Worm (Caenorhabditis elegans) whole organism, L2 larva: ENCODE results near the gene crh-2.

ENCODE experiments used
- C34F6.9 ChIP-seq: fragments of 150-350 bp; optimal IDR thresholded peaks from 2 replicates; lab custom pipeline; 2014; ENCODE audit warnings: missing biosample characterization, missing genetic modification characterization
- F13H6.1 ChIP-seq: sonication (generic microtip); optimal IDR thresholded peaks from 2 replicates; lab custom pipeline; 2016; ENCODE audit warnings: missing genetic modification characterization, missing compliant biosample characterization
- R02D3.7 ChIP-seq: fragments of 150-350 bp; optimal IDR thresholded peaks from 2 replicates; lab custom pipeline; 2014; ENCODE audit warnings: missing biosample characterization, missing genetic modification characterization
- alr-1 ChIP-seq: fragments of 150-350 bp; optimal IDR thresholded peaks from 2 replicates; lab custom pipeline; 2014; ENCODE audit warnings: missing biosample characterization, missing genetic modification characterization
- aly-2 ChIP-seq: fragments of 150-350 bp; optimal IDR thresholded peaks from 2 replicates; lab custom pipeline; 2014; ENCODE audit warnings: missing biosample characterization, missing genetic modification characterization
- ama-1 ChIP-seq: fragments of 150-350 bp; optimal IDR thresholded peaks from 2 replicates; lab custom pipeline; 2018; ENCODE audit warnings: inconsistent platforms
- ceh-16 ChIP-seq: fragments of 150-350 bp; optimal IDR thresholded peaks from 2 replicates; lab custom pipeline; 2014; ENCODE audit warnings: missing biosample characterization, missing genetic modification characterization
- ceh-82 ChIP-seq: fragments of 150-350 bp; optimal IDR thresholded peaks from 2 replicates; lab custom pipeline; 2014; ENCODE audit warnings: missing biosample characterization, missing genetic modification characterization
- crh-2 ChIP-seq: sonication (generic microtip); optimal IDR thresholded peaks from 2 replicates; lab custom pipeline; 2017; ENCODE audit warnings: missing biosample characterization, missing genetic modification characterization
- elt-3 ChIP-seq: sonication (generic microtip); optimal IDR thresholded peaks from 2 replicates; lab custom pipeline; 2017; ENCODE audit warnings: missing biosample characterization, missing genetic modification characterization
- fos-1 ChIP-seq: fragments of 150-350 bp; optimal IDR thresholded peaks from 2 replicates; lab custom pipeline; 2014; ENCODE audit warnings: missing biosample characterization, missing genetic modification characterization
- gmeb-1 ChIP-seq: fragments of 150-350 bp; optimal IDR thresholded peaks from 2 replicates; lab custom pipeline; 2014; ENCODE audit warnings: missing biosample characterization, missing genetic modification characterization
- lin-11 ChIP-seq: fragments of 150-350 bp; sonication (generic microtip); optimal IDR thresholded peaks from 2 replicates; lab custom pipeline; 2014; ENCODE audit warnings: missing biosample characterization, missing genetic modification characterization, inconsistent platforms, mixed read lengths
- lin-13 ChIP-seq: fragments of 150-350 bp; optimal IDR thresholded peaks from 2 replicates; lab custom pipeline; 2014; ENCODE audit warnings: missing biosample characterization, missing genetic modification reagents, missing genetic modification characterization
- lsy-2 ChIP-seq, 2 experiments: fragments of 150-350 bp in 1 of 2; sonication (generic microtip) in 1 of 2; optimal IDR thresholded peaks; 2 replicates each; lab custom pipeline; 2014 to 2017; ENCODE audit warnings: missing biosample characterization in 2 of 2, missing genetic modification characterization in 2 of 2
- mbf-1 ChIP-seq: sonication (generic microtip); optimal IDR thresholded peaks from 2 replicates; lab custom pipeline; 2017; ENCODE audit warnings: missing biosample characterization, missing genetic modification characterization
- nhr-10 ChIP-seq: sonication (generic microtip); optimal IDR thresholded peaks from 2 replicates; lab custom pipeline; 2017; ENCODE audit warnings: missing biosample characterization, missing genetic modification characterization
- nhr-11 ChIP-seq: fragments of 150-350 bp; optimal IDR thresholded peaks from 2 replicates; lab custom pipeline; 2014; ENCODE audit warnings: missing biosample characterization, missing genetic modification characterization
- nhr-129 ChIP-seq: fragments of 150-350 bp; optimal IDR thresholded peaks from 2 replicates; lab custom pipeline; 2014; ENCODE audit warnings: missing biosample characterization, missing genetic modification characterization
- nhr-21 ChIP-seq: fragments of 150-350 bp; optimal IDR thresholded peaks from 2 replicates; lab custom pipeline; 2014; ENCODE audit warnings: missing biosample characterization, missing genetic modification characterization
- nhr-23 ChIP-seq: fragments of 150-350 bp; optimal IDR thresholded peaks from 2 replicates; lab custom pipeline; 2014; ENCODE audit warnings: missing biosample characterization, missing genetic modification reagents, missing genetic modification characterization
- nhr-25 ChIP-seq: fragments of 150-350 bp; sonication (generic microtip); optimal IDR thresholded peaks from 3 replicates; lab custom pipeline; 2014; ENCODE audit warnings: missing biosample characterization, missing genetic modification characterization
- nhr-6 ChIP-seq: fragments of 150-350 bp; optimal IDR thresholded peaks from 2 replicates; lab custom pipeline; 2014; ENCODE audit warnings: missing biosample characterization, missing genetic modification characterization
- nhr-77 ChIP-seq: fragments of 150-350 bp; optimal IDR thresholded peaks from 2 replicates; lab custom pipeline; 2014; ENCODE audit warnings: missing biosample characterization, missing genetic modification characterization
- peb-1 ChIP-seq: fragments of 150-350 bp; optimal IDR thresholded peaks from 2 replicates; lab custom pipeline; 2014; ENCODE audit warnings: missing biosample characterization, missing genetic modification characterization
- sem-4 ChIP-seq: fragments of 150-350 bp; optimal IDR thresholded peaks from 2 replicates; lab custom pipeline; 2014; ENCODE audit warnings: missing biosample characterization, missing genetic modification reagents, missing genetic modification characterization
- sma-9 ChIP-seq, 2 experiments: fragments of 150-350 bp in 1 of 2; sonication (generic microtip) in 1 of 2; optimal IDR thresholded peaks; 2 replicates each; lab custom pipeline; 2014 to 2016; ENCODE audit warnings: missing genetic modification characterization in 2 of 2, mild to moderate bottlenecking in 1 of 2, missing biosample characterization in 1 of 2, missing compliant biosample characterization in 1 of 2, missing genetic modification reagents in 1 of 2, moderate library complexity in 1 of 2
- snpc-4 ChIP-seq: fragments of 150-350 bp; optimal IDR thresholded peaks from 2 replicates; lab custom pipeline; 2014; ENCODE audit warnings: missing biosample characterization, missing genetic modification characterization
- unc-39 ChIP-seq: fragments of 150-350 bp; optimal IDR thresholded peaks from 2 replicates; lab custom pipeline; 2014; ENCODE audit warnings: missing biosample characterization, missing genetic modification characterization
- unc-55 ChIP-seq: fragments of 150-350 bp; sonication (generic microtip); optimal IDR thresholded peaks from 3 replicates; lab custom pipeline; 2014; ENCODE audit warnings: missing biosample characterization, missing genetic modification reagents, missing genetic modification characterization
- unc-62 ChIP-seq: fragments of 150-350 bp; optimal IDR thresholded peaks from 2 replicates; lab custom pipeline; 2014; ENCODE audit warnings: missing biosample characterization, missing genetic modification reagents, missing genetic modification characterization
- ztf-11 ChIP-seq: sonication (generic microtip); optimal IDR thresholded peaks from 2 replicates; lab custom pipeline; 2017; ENCODE audit warnings: missing biosample characterization, missing genetic modification characterization
- ztf-4 ChIP-seq: fragments of 150-350 bp; optimal IDR thresholded peaks from 2 replicates; lab custom pipeline; 2014; ENCODE audit warnings: missing biosample characterization, missing genetic modification characterization

crh-2 gene

ce11 chrII:5187469-5187868, at the start of gene crh-2:
Gene crh-2 (minus strand): TSS chrII:5187569.
- no peak for TF ChIP-seq lin-13 (GFP tag; lab: Kevin White, UChicago)
- TF ChIP-seq sma-9 (GFP tag; optimal IDR thresholded peaks at IDR 0.05; lab: Kevin White, UChicago), result no peak
- no peak for TF ChIP-seq sma-9 (tag; optimal IDR thresholded peaks at IDR 0.05; lab: Kevin White, UChicago)
- no peak for TF ChIP-seq nhr-77 (tag; lab: Kevin White, UChicago)
- TF ChIP-seq nhr-129, result no peak
- TF ChIP-seq nhr-21 (tag; lab: Kevin White, UChicago), result no peak
- no peak for TF ChIP-seq unc-39 (tag; lab: Kevin White, UChicago)
- TF ChIP-seq unc-55 (GFP tag; lab: Kevin White, UChicago), result no peak
- TF ChIP-seq lin-11 (tag; lab: Kevin White, UChicago), result no peak
- no peak for TF ChIP-seq C34F6.9
- no peak for TF ChIP-seq aly-2 (tag; lab: Kevin White, UChicago)
- no peak for TF ChIP-seq ztf-4 (tag; lab: Kevin White, UChicago)
- no peak for TF ChIP-seq ama-1
- TF ChIP-seq ceh-82 (tag; lab: Kevin White, UChicago), result no peak

- TF ChIP-seq fos-1 (tag; lab: Kevin White, UChicago) (peak; percentile 82), peb-1 (tag; lab: Kevin White, UChicago) (no peak)
Observed at ce11 chrII:5235758-5236157, 48.4 kb upstream of the crh-2 start, which contains the start of gene pho-1. Gene pho-1 (minus strand): TSS chrII:5235846.

ce11 chrII:5234728-5235127, 47.4 kb upstream of the crh-2 start:
- TF ChIP-seq ama-1, result no peak
- TF ChIP-seq ztf-11 (tag; lab: Kevin White, UChicago), result no peak
- TF ChIP-seq nhr-21 (tag; lab: Kevin White, UChicago), result no peak

DNA sequence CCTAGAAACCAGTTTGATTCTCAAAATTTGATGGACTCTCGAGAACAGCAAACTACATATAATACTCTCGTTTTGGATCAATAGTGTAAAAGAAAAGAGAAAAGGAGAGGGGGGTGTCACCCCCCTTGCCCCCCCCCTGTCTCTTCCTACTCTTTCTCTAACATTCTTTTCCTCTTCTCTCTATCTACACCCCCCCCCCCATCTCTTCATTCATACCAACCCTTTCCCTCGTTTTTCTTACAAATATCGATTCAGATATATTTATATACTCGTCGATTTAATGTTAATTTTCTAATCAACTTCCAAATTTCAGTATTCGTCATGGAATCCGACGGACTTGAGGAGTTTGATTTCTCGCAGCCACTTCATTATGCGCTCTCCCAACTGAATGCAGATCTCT, 43.7 kb upstream of the crh-2 start, which contains the start of gene EGAP2.1:
EGAP2.1 (plus strand) TSS at position 301 of the 400 bp plus-strand sequence.
- TF ChIP-seq peb-1 (tag; lab: Kevin White, UChicago) (no peak), lin-11 (tag; lab: Kevin White, UChicago) (no peak)

DNA sequence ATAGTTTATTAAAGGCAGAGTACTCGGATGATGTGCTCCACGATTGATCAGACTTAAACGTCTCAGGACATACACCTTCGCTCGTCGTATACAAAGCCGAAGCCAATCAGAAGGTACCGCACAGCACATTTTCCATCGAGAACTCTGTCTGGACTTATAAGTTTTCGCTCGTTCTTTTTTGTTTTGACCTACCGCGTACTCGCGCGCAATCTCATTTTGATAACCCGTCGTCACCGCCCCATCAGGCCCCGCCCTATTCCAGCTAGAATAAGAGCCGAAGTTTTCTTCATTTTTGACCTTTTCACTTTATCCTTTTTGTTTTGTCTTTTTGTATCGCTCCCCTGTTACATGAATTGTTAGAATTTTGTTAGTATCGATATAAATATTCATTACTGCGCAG, 42.2 kb upstream of the crh-2 start, which contains the start of gene EGAP2.2:
EGAP2.2 (plus strand) TSS at position 301 of the 400 bp plus-strand sequence.
- no peak for TF ChIP-seq fos-1 (tag; lab: Kevin White, UChicago)
- no peak for TF ChIP-seq crh-2 (tag; lab: Kevin White, UChicago)
- TF ChIP-seq, all 48 proteins: peak for 0

DNA sequence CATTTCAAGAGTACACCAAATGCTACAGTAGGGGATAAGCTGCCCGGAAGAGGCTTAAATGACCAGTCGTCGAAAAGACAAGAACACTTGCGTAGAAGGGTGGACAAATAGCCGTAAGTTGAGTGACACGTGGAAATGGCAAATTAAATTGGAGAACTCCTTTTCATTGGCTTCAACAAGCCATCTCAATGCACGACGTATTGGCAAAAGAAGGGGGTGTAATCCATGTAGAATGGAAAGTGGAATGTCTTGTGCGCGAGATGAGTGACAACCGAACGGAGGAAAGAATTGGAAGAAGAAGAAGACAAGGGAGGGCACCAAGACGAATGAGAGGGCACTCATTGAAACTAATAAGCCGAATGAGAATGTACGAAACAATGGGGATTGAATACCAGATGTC, 41.3 kb upstream of the crh-2 start:
- TF ChIP-seq ceh-16 (tag; lab: Kevin White, UChicago), result no peak
- no peak for TF ChIP-seq alr-1 (tag; lab: Kevin White, UChicago)
- no peak for TF ChIP-seq lin-11 (tag; lab: Kevin White, UChicago)
- TF ChIP-seq elt-3 (tag; lab: Kevin White, UChicago), result no peak
- TF ChIP-seq mbf-1 (tag; lab: Kevin White, UChicago), result no peak
- no peak for TF ChIP-seq ztf-4 (tag; lab: Kevin White, UChicago)

ce11 chrII:5227768-5228167, 40.4 kb upstream of the crh-2 start:
- TF ChIP-seq sma-9 (GFP tag; optimal IDR thresholded peaks at IDR 0.05; lab: Kevin White, UChicago) (peak; percentile 42), sma-9 (tag; optimal IDR thresholded peaks at IDR 0.05; lab: Kevin White, UChicago) (no peak), C34F6.9 (peak; percentile 32), ztf-4 (tag; lab: Kevin White, UChicago) (no peak), fos-1 (tag; lab: Kevin White, UChicago) (peak; percentile 41), gmeb-1 (tag; lab: Kevin White, UChicago) (peak; percentile 28), crh-2 (tag; lab: Kevin White, UChicago) (peak; percentile 39), ceh-16 (tag; lab: Kevin White, UChicago) (no peak), unc-55 (GFP tag; lab: Kevin White, UChicago) (peak; percentile 28), nhr-129 (peak; percentile 66), elt-3 (tag; lab: Kevin White, UChicago) (no peak), F13H6.1 (tag; lab: Kevin White, UChicago) (peak; percentile 67)

DNA sequence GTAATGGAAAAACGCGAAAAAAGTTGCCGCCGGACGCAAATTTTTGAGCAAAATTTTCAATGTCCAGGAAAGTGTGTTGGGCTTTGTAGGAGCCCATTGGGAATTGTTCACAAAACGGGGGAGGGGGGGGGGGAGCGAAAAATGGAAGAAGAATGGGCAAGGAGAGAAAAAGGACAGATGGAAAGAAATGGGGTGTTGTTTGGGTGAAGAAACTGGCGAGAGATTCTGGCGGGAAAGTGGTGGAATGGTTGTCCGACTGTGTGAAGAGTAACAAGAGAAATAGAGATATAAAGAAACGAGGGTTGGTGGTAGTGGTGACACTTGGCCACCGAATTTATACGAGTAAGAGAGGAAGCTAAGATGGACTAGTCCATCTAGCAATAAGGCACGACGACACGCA, 38.9 kb upstream of the crh-2 start:
- no peak for TF ChIP-seq sma-9 (GFP tag; optimal IDR thresholded peaks at IDR 0.05; lab: Kevin White, UChicago)
- TF ChIP-seq sma-9 (tag; optimal IDR thresholded peaks at IDR 0.05; lab: Kevin White, UChicago), result no peak
- TF ChIP-seq ztf-11 (tag; lab: Kevin White, UChicago), result no peak
- TF ChIP-seq F13H6.1 (tag; lab: Kevin White, UChicago), result no peak
- no peak for TF ChIP-seq sem-4 (tag; lab: Kevin White, UChicago)
- TF ChIP-seq nhr-77 (tag; lab: Kevin White, UChicago), result no peak
- TF ChIP-seq snpc-4 (tag; lab: Kevin White, UChicago), result no peak
- no peak for TF ChIP-seq nhr-23
- TF ChIP-seq nhr-11 (tag; lab: Kevin White, UChicago), result no peak
- no peak for TF ChIP-seq fos-1 (tag; lab: Kevin White, UChicago)
- no peak for TF ChIP-seq nhr-6 (tag; lab: Kevin White, UChicago)
- TF ChIP-seq aly-2 (tag; lab: Kevin White, UChicago), result no peak
- TF ChIP-seq mbf-1 (tag; lab: Kevin White, UChicago), result no peak
- TF ChIP-seq lin-11 (tag; lab: Kevin White, UChicago), result no peak
- no peak for TF ChIP-seq lin-13 (GFP tag; lab: Kevin White, UChicago)
- no peak for TF ChIP-seq elt-3 (tag; lab: Kevin White, UChicago)
- no peak for TF ChIP-seq R02D3.7 (tag; lab: Kevin White, UChicago)
- no peak for TF ChIP-seq unc-39 (tag; lab: Kevin White, UChicago)
- no peak for TF ChIP-seq unc-62 (GFP tag; lab: Kevin White, UChicago)
- peak; percentile 20 for TF ChIP-seq C34F6.9
- no peak for TF ChIP-seq ztf-4 (tag; lab: Kevin White, UChicago)
- no peak for TF ChIP-seq nhr-25
- TF ChIP-seq crh-2 (tag; lab: Kevin White, UChicago), result no peak
- peak in 1 of 2 experiments; percentile 17 for TF ChIP-seq lsy-2 (tag; optimal IDR thresholded peaks at IDR 0.05; lab: Kevin White, UChicago)
- TF ChIP-seq gmeb-1 (tag; lab: Kevin White, UChicago), result no peak
- TF ChIP-seq ceh-16 (tag; lab: Kevin White, UChicago), result no peak
- TF ChIP-seq nhr-10, result no peak
- TF ChIP-seq alr-1 (tag; lab: Kevin White, UChicago), result no peak
